Fruit fly (Drosophila melanogaster) Kc167 (cell line): ENCODE results near the gene CG11374.

ENCODE experiments used
- Sin3A ChIP-seq: fragments of >200 bp; optimal IDR thresholded peaks from 2 replicates; lab custom pipeline; 2018; ENCODE audit warnings: missing external identifiers
- h ChIP-seq: fragments of >200 bp; optimal IDR thresholded peaks from 3 replicates; lab custom pipeline; 2018; ENCODE audit warnings: missing external identifiers
- insv ChIP-seq: fragments of >200 bp; optimal IDR thresholded peaks from 3 replicates; lab custom pipeline; 2018; ENCODE audit warnings: missing external identifiers
- psq ChIP-seq: fragments of >200 bp; optimal IDR thresholded peaks from 2 replicates; lab custom pipeline; 2017; ENCODE audit warnings: missing external identifiers
- ttk ChIP-seq: sonication (Bioruptor generic); optimal IDR thresholded peaks from 2 replicates; lab custom pipeline; 2017; ENCODE audit warnings: missing external identifiers

DNA sequence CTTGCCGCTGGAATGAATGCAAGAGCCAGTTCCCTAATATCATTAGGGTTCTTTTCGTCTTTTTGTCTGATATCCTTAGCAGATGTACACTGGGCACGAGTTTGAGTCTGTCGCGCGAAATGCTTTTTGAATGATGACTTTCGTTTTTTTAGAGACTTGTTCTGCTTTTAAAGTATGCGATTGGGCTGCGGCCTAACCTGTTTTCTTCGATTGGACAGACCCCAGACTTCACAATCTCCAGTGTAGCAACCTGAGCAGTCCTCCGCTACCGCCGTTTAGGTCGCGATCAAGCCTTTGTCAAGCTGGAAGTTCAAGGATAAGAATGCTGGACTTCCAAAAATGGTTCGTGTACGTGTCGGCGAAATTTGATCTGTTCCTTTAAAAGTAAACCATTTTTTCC lies 12.4 kb downstream of the CG11374 start:
- TF ChIP-seq ttk (lab: Kevin White, UChicago) = no peak
- no peak for TF ChIP-seq h (lab: Kevin White, UChicago)
- TF ChIP-seq insv = no peak
- no peak for TF ChIP-seq Sin3A (lab: Kevin White, UChicago)
- no peak for TF ChIP-seq psq
